Fruit fly (Drosophila melanogaster) whole organism, embryonic: ENCODE measurements around the gene Phb1.

ENCODE experiments used
- ATbp ChIP-seq: fragments of 200-800 bp; sonication (Bioruptor generic); optimal IDR thresholded peaks from 2 replicates; lab custom pipeline; 2017; ENCODE audit warnings: missing biosample characterization, mild to moderate bottlenecking, missing genetic modification characterization, missing genetic modification reagents
- Bteb2 ChIP-seq: fragments of 200-800 bp; sonication (Bioruptor generic); optimal IDR thresholded peaks from 2 replicates; lab custom pipeline; 2016; ENCODE audit warnings: missing biosample characterization, missing genetic modification characterization
- CG11093 ChIP-seq: fragments of 200-800 bp; sonication (Bioruptor generic); IDR thresholded peaks from 3 replicates; pipeline ENCODE4 v1.3.6; 2022; ENCODE audit warnings: missing biosample characterization, missing genetic modification characterization
- CG12071 ChIP-seq: fragments of 200-800 bp; sonication (Bioruptor generic); optimal IDR thresholded peaks from 3 replicates; lab custom pipeline; 2018; ENCODE audit warnings: missing biosample characterization, mild to moderate bottlenecking, missing genetic modification characterization
- CG12659 ChIP-seq: fragments of 200-800 bp; sonication (Bioruptor generic); optimal IDR thresholded peaks from 3 replicates; lab custom pipeline; 2017; ENCODE audit warnings: mild to moderate bottlenecking, missing biosample characterization, missing genetic modification reagents, missing genetic modification characterization
- CG13424 ChIP-seq: fragments of 200-800 bp; sonication (Bioruptor generic); optimal IDR thresholded peaks from 2 replicates; lab custom pipeline; 2019; ENCODE audit warnings: missing biosample characterization, mild to moderate bottlenecking, missing genetic modification characterization, moderate library complexity
- CG13624 ChIP-seq: fragments of 200-800 bp; sonication (Bioruptor generic); optimal IDR thresholded peaks from 2 replicates; lab custom pipeline; 2016; ENCODE audit warnings: missing biosample characterization, missing genetic modification characterization
- CG14441 ChIP-seq: fragments of 200-800 bp; sonication (Bioruptor generic); IDR thresholded peaks from 2 replicates; pipeline ENCODE4 v1.3.6; 2022; ENCODE audit warnings: missing biosample characterization, missing genetic modification characterization
- CG14667 ChIP-seq: fragments of 200-800 bp; sonication (Bioruptor generic); IDR thresholded peaks from 2 replicates; pipeline ENCODE4 v1.3.6; 2022; ENCODE audit warnings: missing biosample characterization, missing genetic modification characterization
- CG1602 ChIP-seq: fragments of 200-800 bp; sonication (Bioruptor generic); optimal IDR thresholded peaks from 3 replicates; lab custom pipeline; 2016; ENCODE audit warnings: missing biosample characterization, missing genetic modification characterization
- CG17359 ChIP-seq: fragments of 200-800 bp; sonication (Bioruptor generic); optimal IDR thresholded peaks from 3 replicates; lab custom pipeline; 2018; ENCODE audit warnings: missing biosample characterization, mild to moderate bottlenecking, missing genetic modification characterization, moderate library complexity
- CG32767 ChIP-seq: fragments of 200-800 bp; sonication (Bioruptor generic); IDR thresholded peaks from 2 replicates; pipeline ENCODE4 v1.3.6; 2022; ENCODE audit warnings: missing biosample characterization, missing genetic modification characterization
- CG3407 ChIP-seq: fragments of 200-800 bp; sonication (Bioruptor generic); optimal IDR thresholded peaks from 2 replicates; lab custom pipeline; 2018; ENCODE audit warnings: missing biosample characterization, mild to moderate bottlenecking, missing genetic modification characterization
- CG4424 ChIP-seq: fragments of 200-800 bp; sonication (Bioruptor generic); optimal IDR thresholded peaks from 3 replicates; lab custom pipeline; 2016; ENCODE audit warnings: missing biosample characterization, missing genetic modification characterization
- CG5245 ChIP-seq: fragments of 200-800 bp; sonication (Bioruptor generic); optimal IDR thresholded peaks from 3 replicates; lab custom pipeline; 2016; ENCODE audit warnings: missing biosample characterization, missing genetic modification characterization
- CG6272 ChIP-seq: fragments of 200-800 bp; sonication (Bioruptor generic); IDR thresholded peaks from 2 replicates; pipeline ENCODE4 v1.3.6; 2022; ENCODE audit warnings: missing biosample characterization, missing genetic modification characterization
- CG7556 ChIP-seq: fragments of 200-800 bp; sonication (Bioruptor generic); optimal IDR thresholded peaks from 2 replicates; lab custom pipeline; 2017; ENCODE audit warnings: missing biosample characterization, mild to moderate bottlenecking, missing genetic modification characterization
- CG8089 ChIP-seq: fragments of 200-800 bp; sonication (Bioruptor generic); optimal IDR thresholded peaks from 3 replicates; lab custom pipeline; 2016; ENCODE audit warnings: missing biosample characterization, missing genetic modification characterization
- CG8281 ChIP-seq: fragments of 200-800 bp; sonication (Bioruptor generic); optimal IDR thresholded peaks from 2 replicates; lab custom pipeline; 2018; ENCODE audit warnings: missing biosample characterization, mild to moderate bottlenecking, missing genetic modification characterization, moderate library complexity
- CG8359 ChIP-seq: fragments of 200-800 bp; sonication (Bioruptor generic); optimal IDR thresholded peaks from 2 replicates; lab custom pipeline; 2017; ENCODE audit warnings: missing biosample characterization, mild to moderate bottlenecking, missing genetic modification characterization, borderline replicate concordance
- CG9609 ChIP-seq: fragments of 200-800 bp; sonication (Bioruptor generic); optimal IDR thresholded peaks from 3 replicates; lab custom pipeline; 2016; ENCODE audit warnings: missing biosample characterization, missing genetic modification characterization
- CTCF ChIP-seq: fragments of 200-800 bp; sonication (Bioruptor generic); optimal IDR thresholded peaks from 2 replicates; lab custom pipeline; 2017; ENCODE audit warnings: missing biosample characterization, mild to moderate bottlenecking, missing genetic modification characterization, moderate library complexity
- D19A ChIP-seq: fragments of 200-800 bp; optimal IDR thresholded peaks from 3 replicates; lab custom pipeline; 2019; ENCODE audit warnings: missing biosample characterization, mild to moderate bottlenecking, missing genetic modification characterization, moderate library complexity
- Fer3 ChIP-seq: fragments of 200-800 bp; sonication (Bioruptor generic); optimal IDR thresholded peaks from 2 replicates; lab custom pipeline; 2018; ENCODE audit warnings: missing biosample characterization, mild to moderate bottlenecking, missing genetic modification characterization, moderate library complexity
- HHEX ChIP-seq: fragments of 200-800 bp; sonication (Bioruptor generic); optimal IDR thresholded peaks from 3 replicates; lab custom pipeline; 2017; ENCODE audit warnings: missing biosample characterization, mild to moderate bottlenecking, missing genetic modification characterization, missing genetic modification reagents
- Hand ChIP-seq: fragments of 200-800 bp; sonication (Bioruptor generic); optimal IDR thresholded peaks from 2 replicates; lab custom pipeline; 2017; ENCODE audit warnings: mild to moderate bottlenecking, missing biosample characterization, missing genetic modification reagents, missing genetic modification characterization
- Kr ChIP-seq: fragments of 200-800 bp; sonication (Bioruptor generic); optimal IDR thresholded peaks from 2 replicates; lab custom pipeline; 2017; ENCODE audit warnings: missing biosample characterization, mild to moderate bottlenecking, missing genetic modification characterization
- Meics ChIP-seq: fragments of 200-800 bp; sonication (Bioruptor generic); optimal IDR thresholded peaks from 2 replicates; lab custom pipeline; 2017; ENCODE audit warnings: missing biosample characterization, mild to moderate bottlenecking, missing genetic modification characterization
- NFAT ChIP-seq: fragments of 200-800 bp; sonication (Bioruptor generic); IDR thresholded peaks from 2 replicates; pipeline ENCODE4 v1.3.6; 2022; ENCODE audit warnings: missing biosample characterization, missing genetic modification characterization
- NfI ChIP-seq: fragments of 200-800 bp; sonication (Bioruptor generic); optimal IDR thresholded peaks from 3 replicates; lab custom pipeline; 2018; ENCODE audit warnings: missing biosample characterization, mild to moderate bottlenecking, missing genetic modification characterization, moderate library complexity
- Poxn ChIP-seq: fragments of 200-800 bp; sonication (Bioruptor generic); IDR thresholded peaks from 2 replicates; pipeline ENCODE4 v1.3.6; 2022; ENCODE audit warnings: missing biosample characterization, missing genetic modification characterization
- Ptx1 ChIP-seq: fragments of 200-800 bp; sonication (Bioruptor generic); IDR thresholded peaks from 2 replicates; pipeline ENCODE4 v1.3.6; 2022; ENCODE audit warnings: missing biosample characterization, missing genetic modification characterization
- Sin3A ChIP-seq: fragments of >200 bp; optimal IDR thresholded peaks from 2 replicates; lab custom pipeline; 2018
- amos ChIP-seq: fragments of 200-800 bp; sonication (Bioruptor generic); IDR thresholded peaks from 2 replicates; pipeline ENCODE4 v1.3.6; 2022; ENCODE audit warnings: missing biosample characterization, missing genetic modification characterization; ENCODE audit not compliant: partially characterized antibody
- ap ChIP-seq: fragments of 200-800 bp; sonication (Bioruptor generic); IDR thresholded peaks from 2 replicates; pipeline ENCODE4 v1.3.6; 2022; ENCODE audit warnings: missing biosample characterization, missing genetic modification characterization
- bsh ChIP-seq, 2 experiments: fragments of 200-800 bp; sonication (Bioruptor generic); optimal IDR thresholded peaks; 2 replicates each; lab custom pipeline; 2017 to 2018; ENCODE audit warnings: mild to moderate bottlenecking in 2 of 2, missing biosample characterization in 2 of 2, missing genetic modification characterization in 2 of 2, moderate library complexity in 1 of 2
- cato ChIP-seq: fragments of 200-800 bp; sonication (Bioruptor generic); optimal IDR thresholded peaks from 2 replicates; lab custom pipeline; 2016; ENCODE audit warnings: missing biosample characterization, missing genetic modification characterization, borderline replicate concordance
- ci ChIP-seq: fragments of 200-800 bp; sonication (Bioruptor generic); IDR thresholded peaks from 3 replicates; pipeline ENCODE4 v1.3.6; 2022; ENCODE audit warnings: missing biosample characterization, missing genetic modification characterization
- cwo ChIP-seq: fragments of 200-800 bp; sonication (Bioruptor generic); optimal IDR thresholded peaks from 3 replicates; lab custom pipeline; 2017; ENCODE audit warnings: missing biosample characterization, missing genetic modification characterization, mild to moderate bottlenecking, moderate library complexity, missing genetic modification reagents
- emc ChIP-seq: fragments of 200-800 bp; sonication (Bioruptor generic); optimal IDR thresholded peaks from 2 replicates; lab custom pipeline; 2016; ENCODE audit warnings: missing biosample characterization, missing genetic modification characterization
- en ChIP-seq: fragments of 200-800 bp; sonication (Bioruptor generic); optimal IDR thresholded peaks from 2 replicates; lab custom pipeline; 2016; ENCODE audit warnings: missing biosample characterization, missing genetic modification characterization
- gem ChIP-seq: fragments of 200-800 bp; sonication (Bioruptor generic); optimal IDR thresholded peaks from 2 replicates; lab custom pipeline; 2019; ENCODE audit warnings: missing biosample characterization, mild to moderate bottlenecking, missing genetic modification characterization, moderate library complexity
- gt ChIP-seq: fragments of 200-800 bp; sonication (Bioruptor generic); IDR thresholded peaks from 2 replicates; pipeline ENCODE4 v1.3.6; 2022; ENCODE audit warnings: missing biosample characterization, missing genetic modification characterization
- jing ChIP-seq: fragments of 200-800 bp; sonication (Bioruptor generic); optimal IDR thresholded peaks from 2 replicates; lab custom pipeline; 2018; ENCODE audit warnings: missing biosample characterization, mild to moderate bottlenecking, missing genetic modification characterization
- kni ChIP-seq: fragments of 200-800 bp; sonication (Bioruptor generic); optimal IDR thresholded peaks from 3 replicates; lab custom pipeline; 2017; ENCODE audit warnings: mild to moderate bottlenecking, missing biosample characterization, missing genetic modification reagents, missing genetic modification characterization
- lab ChIP-seq: fragments of 200-800 bp; sonication (Bioruptor generic); optimal IDR thresholded peaks from 3 replicates; lab custom pipeline; 2017; ENCODE audit warnings: missing biosample characterization, missing genetic modification characterization, mild to moderate bottlenecking, moderate library complexity, missing genetic modification reagents
- pfk ChIP-seq: fragments of 200-800 bp; sonication (Bioruptor generic); optimal IDR thresholded peaks from 2 replicates; lab custom pipeline; 2018; ENCODE audit warnings: missing biosample characterization, mild to moderate bottlenecking, missing genetic modification characterization, moderate library complexity
- sens-2 ChIP-seq: fragments of 200-800 bp; sonication (Bioruptor generic); IDR thresholded peaks from 2 replicates; pipeline ENCODE4 v1.3.6; 2022; ENCODE audit warnings: missing biosample characterization, missing genetic modification characterization
- sisA ChIP-seq: fragments of 200-800 bp; sonication (Bioruptor generic); IDR thresholded peaks from 2 replicates; pipeline ENCODE4 v1.3.6; 2022; ENCODE audit warnings: missing biosample characterization, missing genetic modification characterization
- stwl ChIP-seq: fragments of 200-800 bp; sonication (Bioruptor generic); optimal IDR thresholded peaks from 3 replicates; lab custom pipeline; 2018; ENCODE audit warnings: missing biosample characterization, mild to moderate bottlenecking, missing genetic modification characterization, moderate library complexity
- tgo ChIP-seq: fragments of 200-800 bp; sonication (Bioruptor generic); IDR thresholded peaks from 3 replicates; pipeline ENCODE4 v1.3.6; 2022; ENCODE audit warnings: missing biosample characterization, missing genetic modification characterization
- tin ChIP-seq: fragments of 200-800 bp; sonication (Bioruptor generic); optimal IDR thresholded peaks from 3 replicates; lab custom pipeline; 2016; ENCODE audit warnings: missing biosample characterization, missing genetic modification characterization
- tna ChIP-seq: fragments of 200-800 bp; sonication (Bioruptor generic); IDR thresholded peaks from 2 replicates; pipeline ENCODE4 v1.3.6; 2022; ENCODE audit warnings: missing biosample characterization, missing genetic modification characterization; ENCODE audit not compliant: partially characterized antibody

Phb1 gene

dm6 chr2L:19136735-19137134 is 13.1 kb upstream of the Phb1 start (continued):
- no peak for TF ChIP-seq sens-2 (GFP tag; lab: Robert Waterston, UW)
- TF ChIP-seq ci: no peak
- no peak for TF ChIP-seq ATbp
- peak; percentile 31 for TF ChIP-seq CG1602
- no peak for TF ChIP-seq Ptx1 (GFP tag; lab: Robert Waterston, UW)
- TF ChIP-seq ap (GFP tag; lab: Robert Waterston, UW): no peak
- peak; percentile 50 for TF ChIP-seq D19A (tag; lab: Kevin White, UChicago)
- TF ChIP-seq CTCF (GFP tag; lab: Kevin White, UChicago): no peak
- no peak for TF ChIP-seq en (GFP tag; lab: Kevin White, UChicago)
- TF ChIP-seq pfk (GFP tag; lab: Kevin White, UChicago): no peak
- TF ChIP-seq stwl (tag; lab: Kevin White, UChicago): no peak
- TF ChIP-seq NFAT (GFP tag; lab: Robert Waterston, UW): no peak
- no peak for TF ChIP-seq tin
- TF ChIP-seq CG13624 (GFP tag; lab: Kevin White, UChicago): no peak
- TF ChIP-seq gt (GFP tag; lab: Robert Waterston, UW): no peak
- no peak for TF ChIP-seq CG8089 (GFP tag; lab: Kevin White, UChicago)
- no peak for TF ChIP-seq CG4424
- TF ChIP-seq CG13424 (tag; lab: Kevin White, UChicago): no peak
- TF ChIP-seq CG6272 (GFP tag; lab: Robert Waterston, UW): no peak
- TF ChIP-seq CG5245: no peak
- TF ChIP-seq emc (GFP tag; lab: Kevin White, UChicago): no peak
- TF ChIP-seq tgo (GFP tag; lab: Robert Waterston, UW): no peak
- TF ChIP-seq CG12071: no peak
- TF ChIP-seq jing (GFP tag; lab: Kevin White, UChicago): no peak
- no peak for TF ChIP-seq Hand (GFP tag; lab: Kevin White, UChicago)
- no peak for TF ChIP-seq CG14667 (GFP tag; lab: Robert Waterston, UW)
- TF ChIP-seq CG8359 (GFP tag; lab: Kevin White, UChicago): no peak
- TF ChIP-seq cato (GFP tag; lab: Kevin White, UChicago): no peak
- TF ChIP-seq CG9609 (GFP tag; lab: Kevin White, UChicago): no peak
- peak; percentile 44 to 88 for TF ChIP-seq bsh (GFP tag; optimal IDR thresholded peaks at IDR 0.05; lab: Kevin White, UChicago)
- TF ChIP-seq CG32767 (GFP tag; lab: Robert Waterston, UW): no peak
- no peak for TF ChIP-seq cwo (GFP tag; lab: Kevin White, UChicago)
- TF ChIP-seq gem (tag; lab: Kevin White, UChicago): peak; percentile 66
- no peak for TF ChIP-seq NfI (GFP tag; lab: Kevin White, UChicago)
- TF ChIP-seq Poxn: no peak
- no peak for TF ChIP-seq sisA (GFP tag; lab: Robert Waterston, UW)
- TF ChIP-seq CG14441 (GFP tag; lab: Robert Waterston, UW): no peak
- TF ChIP-seq lab: no peak
- TF ChIP-seq Fer3: no peak
- no peak for TF ChIP-seq CG8281 (tag; lab: Kevin White, UChicago)
- no peak for TF ChIP-seq Bteb2 (GFP tag; lab: Kevin White, UChicago)
- no peak for TF ChIP-seq Meics
- TF ChIP-seq Sin3A: no peak
- TF ChIP-seq CG11093 (GFP tag; lab: Robert Waterston, UW): no peak
- TF ChIP-seq amos (GFP tag; lab: Robert Waterston, UW): no peak
- no peak for TF ChIP-seq tna (GFP tag; lab: Robert Waterston, UW)
- no peak for TF ChIP-seq CG12659
- TF ChIP-seq CG3407 (GFP tag; lab: Kevin White, UChicago): peak; percentile 1
- TF ChIP-seq CG7556: peak; percentile 34
- TF ChIP-seq kni (GFP tag; lab: Kevin White, UChicago): peak; percentile 3
- TF ChIP-seq CG17359 (tag; lab: Kevin White, UChicago): no peak
- no peak for TF ChIP-seq HHEX
- no peak for TF ChIP-seq Kr (GFP tag; lab: Kevin White, UChicago)
